Worm (Caenorhabditis elegans) whole organism, late embryonic: ENCODE measurements around the gene ZK938.1.

Experiments used
- C38D4.7 ChIP-seq: fragments of 200-800 bp; sonication (Bioruptor generic); optimal IDR thresholded peaks from 2 replicates; lab custom pipeline; 2018; ENCODE audit warnings: mild to moderate bottlenecking, missing genetic modification characterization, moderate library complexity, missing compliant biosample characterization
- ceh-14 ChIP-seq: sonication (generic microtip); optimal IDR thresholded peaks from 2 replicates; lab custom pipeline; 2016; ENCODE audit warnings: missing genotype, missing genetic modification characterization, missing compliant biosample characterization
- ceh-30 ChIP-seq: fragments of 150-350 bp; optimal IDR thresholded peaks from 2 replicates; lab custom pipeline; 2014; ENCODE audit warnings: missing biosample characterization, missing genetic modification characterization
- ceh-45 ChIP-seq: fragments of 200-800 bp; sonication (Bioruptor generic); IDR thresholded peaks from 2 replicates; pipeline ENCODE4 v1.3.6; 2022; ENCODE audit warnings: missing genetic modification reagents, missing genetic modification characterization, missing compliant biosample characterization
- ceh-48 ChIP-seq: sonication (generic microtip); optimal IDR thresholded peaks from 2 replicates; lab custom pipeline; 2016; ENCODE audit warnings: missing genetic modification characterization, inconsistent platforms, missing compliant biosample characterization
- dve-1 ChIP-seq: sonication (generic microtip); optimal IDR thresholded peaks from 2 replicates; lab custom pipeline; 2017; ENCODE audit warnings: antibody characterized with exemption, mild to moderate bottlenecking, missing genetic modification characterization, missing compliant biosample characterization
- elt-2 ChIP-seq: sonication (generic microtip); optimal IDR thresholded peaks from 2 replicates; lab custom pipeline; 2016; ENCODE audit warnings: missing genetic modification reagents, missing genetic modification characterization, missing compliant biosample characterization
- fkh-10 ChIP-seq: fragments of 150-350 bp; optimal IDR thresholded peaks from 2 replicates; lab custom pipeline; 2014; ENCODE audit warnings: missing biosample characterization, missing genetic modification reagents, missing genetic modification characterization
- nhr-11 ChIP-seq: fragments of 150-350 bp; optimal IDR thresholded peaks from 2 replicates; lab custom pipeline; 2014; ENCODE audit warnings: missing biosample characterization, missing genetic modification characterization
- pha-4 ChIP-seq: fragments of 150-350 bp; optimal IDR thresholded peaks from 2 replicates; lab custom pipeline; 2018; ENCODE audit warnings: missing biosample characterization, missing genetic modification reagents, missing genetic modification characterization
- syd-9 ChIP-seq: sonication (generic microtip); optimal IDR thresholded peaks from 2 replicates; lab custom pipeline; 2016; ENCODE audit warnings: mild to moderate bottlenecking, missing genetic modification characterization, moderate library complexity, missing compliant biosample characterization
- unc-86 ChIP-seq: sonication (generic microtip); optimal IDR thresholded peaks from 2 replicates; lab custom pipeline; 2016; ENCODE audit warnings: missing genetic modification characterization, missing compliant biosample characterization

- no peak for TF ChIP-seq fkh-10
- TF ChIP-seq ceh-14 = no peak
- no peak for TF ChIP-seq pha-4
- TF ChIP-seq C38D4.7 (GFP tag; lab: Kevin White, UChicago) = no peak
- TF ChIP-seq ceh-30 (tag; lab: Kevin White, UChicago) = no peak
- no peak for TF ChIP-seq unc-86
- no peak for TF ChIP-seq elt-2 (tag; lab: Kevin White, UChicago)
- no peak for TF ChIP-seq syd-9 (tag; lab: Kevin White, UChicago)
- TF ChIP-seq dve-1 (tag; lab: Kevin White, UChicago) = no peak
- no peak for TF ChIP-seq nhr-11 (tag; lab: Kevin White, UChicago)
- no peak for TF ChIP-seq ceh-45 (GFP tag; lab: Robert Waterston, UW)
- TF ChIP-seq ceh-48 = no peak
These were observed 30.4 kb downstream of the ZK938.1 start, which contains the start of gene chil-5 for ce11 chrII:9859575-9859974.
